Fruit fly (Drosophila melanogaster) whole organism, wandering third instar larva: Measurements from ENCODE around the gene CG14803.

ENCODE experiments used
- Abd-B ChIP-seq: fragments of >200 bp; optimal IDR thresholded peaks from 2 replicates; lab custom pipeline; 2017; ENCODE audit warnings: missing biosample characterization, missing genetic modification characterization
- CG32264 ChIP-seq: fragments of 200-800 bp; sonication (Bioruptor generic); optimal IDR thresholded peaks from 2 replicates; lab custom pipeline; 2016; ENCODE audit warnings: missing biosample characterization, missing genetic modification characterization
- CG9705 ChIP-seq: fragments of 200-800 bp; sonication (Bioruptor generic); optimal IDR thresholded peaks from 2 replicates; lab custom pipeline; 2018; ENCODE audit warnings: missing biosample characterization, mild to moderate bottlenecking, missing genetic modification characterization
- CrebA ChIP-seq: fragments of 200-800 bp; sonication (Bioruptor generic); optimal IDR thresholded peaks from 2 replicates; lab custom pipeline; 2016; ENCODE audit warnings: missing biosample characterization, mild to moderate bottlenecking, missing genetic modification characterization, borderline replicate concordance
- Dfd ChIP-seq: fragments of >200 bp; optimal IDR thresholded peaks from 2 replicates; lab custom pipeline; 2017; ENCODE audit warnings: missing biosample characterization, missing genetic modification characterization
- Dif ChIP-seq: fragments of 200-275, 200-300 bp; sonication (Bioruptor generic); optimal IDR thresholded peaks from 2 replicates; lab custom pipeline; 2018; ENCODE audit warnings: missing biosample characterization, missing genetic modification characterization; ENCODE audit not compliant: partially characterized antibody
- GATAd ChIP-seq: sonication (Bioruptor generic); optimal IDR thresholded peaks from 2 replicates; lab custom pipeline; 2016; ENCODE audit warnings: missing biosample characterization, missing genetic modification characterization
- HLH106 ChIP-seq: fragments of 200-800 bp; optimal IDR thresholded peaks from 3 replicates; lab custom pipeline; 2019; ENCODE audit warnings: missing biosample characterization, mild to moderate bottlenecking, missing genetic modification characterization, moderate library complexity
- Hnf4 ChIP-seq: fragments of 200-800 bp; sonication (Bioruptor generic); optimal IDR thresholded peaks from 2 replicates; lab custom pipeline; 2016; ENCODE audit warnings: missing biosample characterization, mild to moderate bottlenecking, missing genetic modification characterization
- Hr78 ChIP-seq: fragments of >200 bp; optimal IDR thresholded peaks from 2 replicates; lab custom pipeline; 2017; ENCODE audit warnings: missing biosample characterization, missing genetic modification characterization
- Hr83 ChIP-seq: fragments of 200-300 bp; sonication (Bioruptor generic); optimal IDR thresholded peaks from 2 replicates; lab custom pipeline; 2016; ENCODE audit warnings: missing biosample characterization, mild to moderate bottlenecking, missing genetic modification characterization, moderate library complexity; ENCODE audit not compliant: poor library complexity, severe bottlenecking
- Jra ChIP-seq: sonication (Bioruptor generic); optimal IDR thresholded peaks from 2 replicates; lab custom pipeline; 2016; ENCODE audit warnings: missing biosample characterization, missing genetic modification characterization
- Mio ChIP-seq: sonication (Bioruptor generic); optimal IDR thresholded peaks from 2 replicates; lab custom pipeline; 2016; ENCODE audit warnings: missing biosample characterization, missing genetic modification characterization
- Myc ChIP-seq: fragments of >200 bp; optimal IDR thresholded peaks from 2 replicates; lab custom pipeline; 2017
- N ChIP-seq: fragments of >200 bp; optimal IDR thresholded peaks from 2 replicates; lab custom pipeline; 2018; ENCODE audit warnings: missing biosample characterization, missing external identifiers, missing genetic modification characterization
- OdsH ChIP-seq: fragments of 200-800 bp; sonication (Bioruptor generic); optimal IDR thresholded peaks from 2 replicates; lab custom pipeline; 2016; ENCODE audit warnings: missing biosample characterization, mild to moderate bottlenecking, missing genetic modification characterization
- Rel ChIP-seq, 2 experiments: fragments of 200-800 bp; sonication (Bioruptor generic) in 1 of 2; optimal IDR thresholded peaks; 2 replicates in 1 of 2; 3 replicates in 1 of 2; lab custom pipeline; 2016 to 2019; ENCODE audit warnings: mild to moderate bottlenecking in 2 of 2, missing biosample characterization in 2 of 2, missing genetic modification characterization in 2 of 2, moderate library complexity in 1 of 2
- Sp1 ChIP-seq: fragments of 200-800 bp; sonication (Bioruptor generic); optimal IDR thresholded peaks from 3 replicates; lab custom pipeline; 2019; ENCODE audit warnings: missing biosample characterization, mild to moderate bottlenecking, missing genetic modification characterization, moderate library complexity
- Vsx2 ChIP-seq: fragments of 200-300, 225-300 bp; sonication (Bioruptor generic); optimal IDR thresholded peaks from 2 replicates; lab custom pipeline; 2018; ENCODE audit warnings: missing biosample characterization, missing genetic modification characterization; ENCODE audit not compliant: partially characterized antibody
- br ChIP-seq: fragments of 200-800 bp; sonication (Bioruptor generic); optimal IDR thresholded peaks from 2 replicates; lab custom pipeline; 2016; ENCODE audit warnings: missing biosample characterization, missing genetic modification characterization
- brk ChIP-seq: fragments of 200-800 bp; sonication (Bioruptor generic); optimal IDR thresholded peaks from 2 replicates; lab custom pipeline; 2016; ENCODE audit warnings: missing biosample characterization, mild to moderate bottlenecking, missing genetic modification characterization
- dl ChIP-seq, 2 experiments: fragments of 175-275, 200-275 bp in 1 of 2; fragments of 200-275 bp in 1 of 2; sonication (Bioruptor generic); optimal IDR thresholded peaks; lab custom pipeline; 2018; ENCODE audit warnings: mild to moderate bottlenecking in 2 of 2, missing biosample characterization in 2 of 2, missing genetic modification characterization in 2 of 2, moderate library complexity in 2 of 2; ENCODE audit not compliant: partially characterized antibody in 2 of 2, insufficient read depth in 1 of 2
- dmrt93B ChIP-seq: fragments of 200-800 bp; sonication (Bioruptor generic); optimal IDR thresholded peaks from 2 replicates; lab custom pipeline; 2018; ENCODE audit warnings: missing biosample characterization, mild to moderate bottlenecking, missing genetic modification characterization
- dsf ChIP-seq: sonication (Bioruptor generic); optimal IDR thresholded peaks from 2 replicates; lab custom pipeline; 2016; ENCODE audit warnings: missing biosample characterization, missing genetic modification characterization, borderline replicate concordance
- ey ChIP-seq: fragments of 200-800 bp; sonication (Bioruptor generic); optimal IDR thresholded peaks from 2 replicates; lab custom pipeline; 2016; ENCODE audit warnings: missing biosample characterization, missing genetic modification characterization
- foxo ChIP-seq, 2 experiments: fragments of 200-800 bp; sonication (Bioruptor generic); optimal IDR thresholded peaks; 2 replicates in 1 of 2; 3 replicates in 1 of 2; lab custom pipeline; 2016 to 2017; ENCODE audit warnings: missing biosample characterization in 2 of 2, missing genetic modification characterization in 2 of 2
- fru ChIP-seq: fragments of 200-800 bp; sonication (Bioruptor generic); optimal IDR thresholded peaks from 3 replicates; lab custom pipeline; 2016; ENCODE audit warnings: missing biosample characterization, mild to moderate bottlenecking, missing genetic modification characterization
- h ChIP-seq: fragments of 200-800 bp; sonication (Bioruptor generic); optimal IDR thresholded peaks from 3 replicates; lab custom pipeline; 2016; ENCODE audit warnings: missing biosample characterization, mild to moderate bottlenecking, missing genetic modification characterization
- jim ChIP-seq: fragments of 175-275, 200-325 bp; sonication (Bioruptor generic); optimal IDR thresholded peaks from 2 replicates; lab custom pipeline; 2016; ENCODE audit warnings: missing biosample characterization, mild to moderate bottlenecking, missing genetic modification characterization
- lola ChIP-seq: fragments of >200 bp; optimal IDR thresholded peaks from 2 replicates; lab custom pipeline; 2017; ENCODE audit warnings: missing biosample characterization, missing genetic modification characterization
- pan ChIP-seq: fragments of >200 bp; optimal IDR thresholded peaks from 2 replicates; lab custom pipeline; 2017
- psq ChIP-seq: fragments of 200-800 bp; sonication (Bioruptor generic); optimal IDR thresholded peaks from 3 replicates; lab custom pipeline; 2017; ENCODE audit warnings: missing biosample characterization, mild to moderate bottlenecking, missing genetic modification characterization, moderate library complexity
- rgr ChIP-seq: fragments of 200-800 bp; sonication (Bioruptor generic); optimal IDR thresholded peaks from 3 replicates; lab custom pipeline; 2016; ENCODE audit warnings: missing biosample characterization, mild to moderate bottlenecking, missing genetic modification characterization
- sage ChIP-seq: fragments of 200-800 bp; sonication (Bioruptor generic); optimal IDR thresholded peaks from 2 replicates; lab custom pipeline; 2016; ENCODE audit warnings: missing biosample characterization, mild to moderate bottlenecking, missing genetic modification characterization
- sv ChIP-seq: fragments of 200-800 bp; sonication (Bioruptor generic); optimal IDR thresholded peaks from 3 replicates; lab custom pipeline; 2016; ENCODE audit warnings: missing biosample characterization, missing genetic modification characterization
- tai ChIP-seq: sonication (Bioruptor generic); optimal IDR thresholded peaks from 2 replicates; lab custom pipeline; 2016; ENCODE audit warnings: missing biosample characterization, missing genetic modification characterization
- usp ChIP-seq: fragments of >200 bp; optimal IDR thresholded peaks from 2 replicates; lab custom pipeline; 2017; ENCODE audit warnings: missing biosample characterization, missing genetic modification characterization
- woc ChIP-seq: sonication (Bioruptor generic); optimal IDR thresholded peaks from 2 replicates; lab custom pipeline; 2016; ENCODE audit warnings: missing biosample characterization, mild to moderate bottlenecking, missing genetic modification characterization

CG14803 gene

DNA sequence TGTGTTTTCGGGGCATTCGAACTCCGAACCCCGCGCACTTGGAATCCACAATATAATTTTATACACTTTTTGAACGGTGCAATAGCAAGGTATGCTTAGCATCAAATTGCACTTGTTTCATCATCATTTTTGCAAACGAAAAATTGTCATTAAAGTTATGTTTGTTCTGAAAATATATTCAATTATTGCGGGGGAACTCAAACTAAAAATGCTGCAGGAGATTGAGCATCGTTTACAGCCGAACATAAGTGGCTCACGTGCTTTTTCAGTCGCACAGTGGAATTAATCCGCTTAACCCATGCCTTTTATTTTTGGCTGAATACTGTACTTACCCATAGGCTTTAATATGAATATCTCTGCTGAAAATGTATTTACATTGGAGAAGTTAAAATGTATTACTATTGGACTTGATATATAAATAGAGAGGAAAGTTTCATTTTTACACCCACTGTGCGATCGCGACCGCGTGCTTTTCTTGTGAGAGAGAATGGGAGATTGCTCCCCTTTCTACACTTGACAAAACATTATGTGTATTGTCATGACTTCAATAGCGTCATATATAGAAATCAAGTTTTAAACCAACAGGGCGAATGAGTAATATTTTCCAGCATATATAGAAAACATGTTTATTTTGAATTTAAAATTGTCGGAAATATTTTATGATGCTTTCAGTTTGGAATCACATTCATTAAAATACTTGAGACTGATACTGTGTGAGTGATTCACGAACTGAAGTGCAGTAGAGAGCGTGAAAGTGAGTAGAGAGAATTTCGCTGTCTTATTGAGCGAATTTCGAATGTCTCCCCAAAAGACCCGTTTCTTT, 38.1 kb upstream of the CG14803 start:
- TF ChIP-seq Abd-B (GFP tag; lab: Kevin White, UChicago) (no peak), dsf (peak; percentile 81), OdsH (GFP tag; lab: Kevin White, UChicago) (peak; percentile 95), Hr78 (GFP tag; lab: Kevin White, UChicago) (no peak), Hnf4 (GFP tag; lab: Kevin White, UChicago) (peak; percentile 98), pan (lab: Kevin White, UChicago) (no peak), N (GFP tag; lab: Kevin White, UChicago) (no peak), Dfd (GFP tag; lab: Kevin White, UChicago) (no peak), rgr (peak; percentile 98), tai (GFP tag; lab: Kevin White, UChicago) (peak; percentile 82), br (GFP tag; lab: Kevin White, UChicago) (peak; percentile 97), Dif (GFP tag; lab: Kevin White, UChicago) (no peak), CrebA (GFP tag; lab: Kevin White, UChicago) (peak; percentile 86), sv (GFP tag; lab: Kevin White, UChicago) (peak; percentile 96), jim (GFP tag; lab: Kevin White, UChicago) (no peak), usp (GFP tag; lab: Kevin White, UChicago) (no peak), dl (GFP tag; optimal IDR thresholded peaks at IDR 0.05; lab: Kevin White, UChicago; ENCODE audit: insufficient read depth in 1 of 2, partially characterized antibody in 2 of 2) (peak in 1 of 2 experiments; percentile 23), brk (GFP tag; lab: Kevin White, UChicago) (peak; percentile 94), Jra (GFP tag; lab: Kevin White, UChicago) (peak; percentile 91), Sp1 (peak; percentile 95), CG32264 (peak; percentile 96), lola (GFP tag; lab: Kevin White, UChicago) (no peak), ey (GFP tag; lab: Kevin White, UChicago) (peak; percentile 96), Myc (lab: Kevin White, UChicago) (no peak), Mio (GFP tag; lab: Kevin White, UChicago) (peak; percentile 77), fru (GFP tag; lab: Kevin White, UChicago) (peak; percentile 98), sage (GFP tag; lab: Kevin White, UChicago) (peak; percentile 97), woc (GFP tag; lab: Kevin White, UChicago) (peak; percentile 98), h (GFP tag; lab: Kevin White, UChicago) (peak; percentile 99), Vsx2 (GFP tag; lab: Kevin White, UChicago) (no peak), psq (GFP tag; lab: Kevin White, UChicago) (peak; percentile 92), foxo (GFP tag; optimal IDR thresholded peaks at IDR 0.05; lab: Kevin White, UChicago) (peak; percentile 91 to 98), HLH106 (tag; lab: Kevin White, UChicago) (peak; percentile 97), Hr83 (GFP tag; lab: Kevin White, UChicago) (peak; percentile 89), GATAd (GFP tag; lab: Kevin White, UChicago) (peak; percentile 58), Rel (GFP tag; optimal IDR thresholded peaks at IDR 0.05; lab: Kevin White, UChicago) (peak; percentile 78), Rel (tag; optimal IDR thresholded peaks at IDR 0.05; lab: Kevin White, UChicago) (peak; percentile 82), CG9705 (GFP tag; lab: Kevin White, UChicago) (peak; percentile 89), dmrt93B (GFP tag; lab: Kevin White, UChicago) (peak; percentile 94)

dm6 chrX:1831219-1831555, 37.5 kb upstream of the CG14803 start:
- TF ChIP-seq Rel (GFP tag; optimal IDR thresholded peaks at IDR 0.05; lab: Kevin White, UChicago) = no peak
- TF ChIP-seq Rel (tag; optimal IDR thresholded peaks at IDR 0.05; lab: Kevin White, UChicago) = no peak
- TF ChIP-seq Dif (GFP tag; lab: Kevin White, UChicago) = peak; percentile 33
- TF ChIP-seq pan (lab: Kevin White, UChicago) = no peak
- TF ChIP-seq dl (GFP tag; optimal IDR thresholded peaks at IDR 0.05; lab: Kevin White, UChicago; ENCODE audit: insufficient read depth in 1 of 2, partially characterized antibody in 2 of 2) = peak in 1 of 2 experiments; percentile 23
- TF ChIP-seq usp (GFP tag; lab: Kevin White, UChicago) = no peak
- no peak for TF ChIP-seq sage (GFP tag; lab: Kevin White, UChicago)
